Fruit fly (Drosophila melanogaster) S2 (cell line): Measurements from ENCODE around the gene gudu.
A peak's percentile ranks its signal among the peaks of the same experiment; 100 is the strongest.

Source experiments
- CG8478 ChIP-seq: fragments of >200 bp; optimal IDR thresholded peaks from 2 replicates; lab custom pipeline; 2018
- CTCF ChIP-seq, 2 experiments: fragments of >200 bp; optimal IDR thresholded peaks; 2 replicates each; lab custom pipeline; 2018

dm6 chr2L:7387813-7388558 lies at the start of gene gudu, which contains the start of gene CG5149:
- TF ChIP-seq CTCF (optimal IDR thresholded peaks at IDR 0.05; lab: Kevin White, UChicago) (peak; percentile 80 to 81), CG8478 (lab: Kevin White, UChicago) (no peak)
